Worm (Caenorhabditis elegans) whole organism, L2 larva: ENCODE data around the gene pkc-3.

Source experiments
- R02D3.7 ChIP-seq: fragments of 150-350 bp; optimal IDR thresholded peaks from 2 replicates; lab custom pipeline; 2014; ENCODE audit warnings: missing biosample characterization, missing genetic modification characterization
- ZK546.5 ChIP-seq: sonication (generic microtip); optimal IDR thresholded peaks from 2 replicates; lab custom pipeline; 2017; ENCODE audit warnings: missing biosample characterization, missing genetic modification characterization
- aly-2 ChIP-seq: fragments of 150-350 bp; optimal IDR thresholded peaks from 2 replicates; lab custom pipeline; 2014; ENCODE audit warnings: missing biosample characterization, missing genetic modification characterization
- dmd-4 ChIP-seq: sonication (generic microtip); optimal IDR thresholded peaks from 2 replicates; lab custom pipeline; 2017; ENCODE audit warnings: missing biosample characterization, missing genetic modification characterization
- elt-1 ChIP-seq: fragments of 150-350 bp; optimal IDR thresholded peaks from 2 replicates; lab custom pipeline; 2014; ENCODE audit warnings: missing biosample characterization, missing genetic modification characterization
- fos-1 ChIP-seq: fragments of 150-350 bp; optimal IDR thresholded peaks from 2 replicates; lab custom pipeline; 2014; ENCODE audit warnings: missing biosample characterization, missing genetic modification characterization
- lin-11 ChIP-seq: fragments of 150-350 bp; sonication (generic microtip); optimal IDR thresholded peaks from 2 replicates; lab custom pipeline; 2014; ENCODE audit warnings: missing biosample characterization, missing genetic modification characterization, inconsistent platforms, mixed read lengths
- lin-39 ChIP-seq: fragments of 150-350 bp; optimal IDR thresholded peaks from 2 replicates; lab custom pipeline; 2014; ENCODE audit warnings: missing biosample characterization, missing genetic modification reagents, missing genetic modification characterization
- mbf-1 ChIP-seq: sonication (generic microtip); optimal IDR thresholded peaks from 2 replicates; lab custom pipeline; 2017; ENCODE audit warnings: missing biosample characterization, missing genetic modification characterization
- nhr-11 ChIP-seq: fragments of 150-350 bp; optimal IDR thresholded peaks from 2 replicates; lab custom pipeline; 2014; ENCODE audit warnings: missing biosample characterization, missing genetic modification characterization
- peb-1 ChIP-seq: fragments of 150-350 bp; optimal IDR thresholded peaks from 2 replicates; lab custom pipeline; 2014; ENCODE audit warnings: missing biosample characterization, missing genetic modification characterization
- snpc-4 ChIP-seq: fragments of 150-350 bp; optimal IDR thresholded peaks from 2 replicates; lab custom pipeline; 2014; ENCODE audit warnings: missing biosample characterization, missing genetic modification characterization
- zag-1 ChIP-seq: fragments of 150-350 bp; optimal IDR thresholded peaks from 2 replicates; lab custom pipeline; 2014; ENCODE audit warnings: missing biosample characterization, missing genetic modification characterization
- ztf-11 ChIP-seq: sonication (generic microtip); optimal IDR thresholded peaks from 2 replicates; lab custom pipeline; 2017; ENCODE audit warnings: missing biosample characterization, missing genetic modification characterization

DNA sequence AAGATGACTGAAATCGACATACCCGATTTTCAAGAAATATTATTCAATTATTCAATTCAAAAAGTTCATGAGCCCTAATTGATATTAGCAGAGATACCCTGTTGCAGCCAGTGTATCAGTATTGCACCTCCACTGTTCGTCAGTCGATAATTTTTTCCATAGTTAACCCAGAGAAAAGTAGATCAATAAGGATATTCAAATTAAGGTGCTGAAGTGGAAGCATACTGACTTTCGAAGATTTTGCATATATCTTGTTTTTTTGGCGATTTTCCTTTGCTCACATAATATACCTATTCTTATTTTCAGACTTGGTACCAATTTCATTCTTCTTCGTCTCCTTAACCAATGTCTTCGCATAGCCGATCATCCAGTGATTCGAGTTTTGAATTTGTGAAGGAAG is 39.1 kb downstream of the pkc-3 start, which contains the start of gene EEED8.15:
- TF ChIP-seq elt-1 (tag; lab: Kevin White, UChicago): no peak
- TF ChIP-seq nhr-11 (tag; lab: Kevin White, UChicago): no peak
- no peak for TF ChIP-seq R02D3.7
- no peak for TF ChIP-seq mbf-1 (tag; lab: Kevin White, UChicago)
- no peak for TF ChIP-seq dmd-4 (tag; lab: Kevin White, UChicago)
- TF ChIP-seq peb-1 (tag; lab: Kevin White, UChicago): no peak
- no peak for TF ChIP-seq zag-1
- TF ChIP-seq lin-39 (tag; lab: Kevin White, UChicago): no peak
- no peak for TF ChIP-seq aly-2 (tag; lab: Kevin White, UChicago)
- TF ChIP-seq lin-11: no peak
- no peak for TF ChIP-seq ztf-11 (tag; lab: Kevin White, UChicago)
- no peak for TF ChIP-seq ZK546.5 (tag; lab: Kevin White, UChicago)
- TF ChIP-seq snpc-4: no peak
- no peak for TF ChIP-seq fos-1 (tag; lab: Kevin White, UChicago)
